Worm (Caenorhabditis elegans): ENCODE measurements around the gene C18H2.5.

The C18H2.5 gene

DNA sequence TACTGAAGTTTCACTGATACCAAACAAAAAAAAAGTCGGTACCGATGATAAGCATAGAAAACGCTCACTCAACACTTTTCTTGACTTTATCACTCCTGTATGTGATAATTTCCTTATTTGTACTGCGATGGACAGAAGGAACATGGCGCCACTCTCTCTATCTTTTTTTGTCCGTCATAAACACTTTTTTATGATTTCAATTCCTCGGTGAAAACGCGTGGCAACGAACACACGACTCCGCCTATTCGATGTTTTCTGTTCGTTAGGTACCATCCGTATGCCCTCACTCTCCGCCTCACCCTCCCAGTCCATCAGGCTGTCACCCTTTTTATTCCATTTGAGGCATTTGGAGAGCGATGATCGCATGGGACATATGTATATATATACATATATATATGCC lies 36.2 kb upstream of the C18H2.5 start:
- peak; percentile 1 for TF ChIP-seq hmg-4 (GFP tag; optimal IDR thresholded peaks at IDR 0.05)
- no peak for TF ChIP-seq sea-1 (GFP tag; conservative IDR thresholded peaks at IDR 0.05)

DNA sequence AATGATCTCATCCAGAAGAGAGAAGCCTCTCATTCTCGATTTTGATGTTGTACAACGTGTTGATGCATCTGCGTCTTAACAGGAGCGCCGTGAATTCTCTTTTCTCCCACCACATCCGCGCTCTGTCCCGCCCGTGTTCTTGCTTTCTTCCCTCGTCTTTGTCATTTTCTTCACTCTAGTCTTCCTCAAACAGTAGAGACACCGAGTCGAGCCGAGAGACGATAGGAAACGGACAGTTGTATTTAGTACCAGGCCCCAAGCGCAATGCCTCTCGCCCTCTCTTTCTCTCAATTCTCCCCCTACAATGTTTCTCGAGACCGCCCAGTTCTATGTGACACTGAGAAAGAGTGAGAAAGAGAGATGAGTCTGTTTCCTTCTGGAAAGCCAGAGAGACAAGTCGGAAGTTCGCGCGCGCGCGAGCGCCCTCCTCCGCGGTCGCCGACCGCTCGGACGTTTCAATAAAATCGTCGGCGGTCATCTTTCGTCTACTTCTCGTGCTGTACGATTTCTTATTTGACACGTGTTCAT lies 35.4 kb upstream of the C18H2.5 start, which contains the start of gene ZK112.4:
Gene ZK112.4 (minus strand): TSS at position 478 of the 528 bp plus-strand sequence.
- TF ChIP-seq hmg-4 (GFP tag; optimal IDR thresholded peaks at IDR 0.05) = peak; percentile 44
- no peak for TF ChIP-seq scrt-1 (GFP tag; IDR thresholded peaks at IDR 0.05)
- no peak for TF ChIP-seq sea-1 (GFP tag; conservative IDR thresholded peaks at IDR 0.05)
- no peak for TF ChIP-seq tra-4 (tag; optimal IDR thresholded peaks at IDR 0.05)
- no peak for TF ChIP-seq hmbx-1 (tag; optimal IDR thresholded peaks at IDR 0.05)

DNA sequence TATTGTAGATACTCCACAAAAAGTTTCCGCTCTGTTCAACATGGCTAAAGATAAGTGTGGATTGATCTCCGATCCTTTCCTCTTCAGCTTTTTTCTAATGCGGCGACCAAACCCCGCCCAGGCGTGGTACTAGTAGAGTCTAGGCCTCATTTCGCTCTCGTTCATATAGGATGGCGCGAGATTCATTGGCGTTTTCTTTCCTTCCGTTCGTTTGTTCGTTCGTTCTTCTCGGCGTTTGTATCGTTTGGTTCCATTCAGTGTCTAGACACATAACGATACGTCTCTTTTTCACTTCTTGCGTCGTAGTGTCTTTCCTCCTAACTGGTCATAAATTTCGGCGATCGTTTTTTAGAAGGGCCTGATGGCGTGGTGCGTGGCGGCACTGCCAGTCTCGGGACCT lies 34.9 kb upstream of the C18H2.5 start:
- TF ChIP-seq ceh-36 (tag; optimal IDR thresholded peaks at IDR 0.05) = no peak
- no peak for TF ChIP-seq aly-1 (tag; optimal IDR thresholded peaks at IDR 0.05)
- no peak for TF ChIP-seq flt-1 (GFP tag; IDR thresholded peaks at IDR 0.05)
- no peak for TF ChIP-seq tbx-11 (GFP tag; IDR thresholded peaks at IDR 0.05)
- TF ChIP-seq ama-1 (optimal IDR thresholded peaks at IDR 0.05) = no peak
- TF ChIP-seq tra-4 (tag; optimal IDR thresholded peaks at IDR 0.05) = no peak
- no peak for TF ChIP-seq hmg-4 (GFP tag; optimal IDR thresholded peaks at IDR 0.05)
- no peak for TF ChIP-seq F13C5.2 (tag; optimal IDR thresholded peaks at IDR 0.05)
- TF ChIP-seq ets-7 (tag; optimal IDR thresholded peaks at IDR 0.05) = no peak

DNA sequence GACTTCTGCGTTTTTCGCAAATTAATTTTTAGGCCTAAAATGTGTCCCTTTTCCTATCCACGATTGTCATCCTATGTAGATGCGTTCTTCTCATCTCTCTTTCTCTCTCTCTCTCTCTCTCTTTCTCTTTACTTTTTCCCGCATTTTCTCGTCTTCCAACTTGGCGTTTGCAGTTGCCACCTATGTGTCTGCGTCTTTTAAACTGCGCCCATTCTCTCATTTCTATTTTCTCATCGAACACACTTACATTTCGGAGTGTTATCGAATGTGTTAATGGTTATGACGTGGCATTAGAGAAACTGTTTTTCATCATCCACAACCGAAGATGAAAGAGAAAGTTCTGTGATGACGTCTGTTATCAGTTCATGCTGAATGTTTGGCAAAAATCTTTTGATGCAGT lies 34.3 kb upstream of the C18H2.5 start:
- TF ChIP-seq flt-1 (GFP tag; IDR thresholded peaks at IDR 0.05) (no peak), ceh-13 (GFP tag; optimal IDR thresholded peaks at IDR 0.05) (no peak), tra-4 (tag; optimal IDR thresholded peaks at IDR 0.05) (no peak), tbx-37 (GFP tag; conservative IDR thresholded peaks at IDR 0.05) (no peak), aly-1 (tag; optimal IDR thresholded peaks at IDR 0.05) (no peak), ama-1 (optimal IDR thresholded peaks at IDR 0.05) (no peak), hnd-1 (tag; optimal IDR thresholded peaks at IDR 0.05) (no peak), F13C5.2 (tag; optimal IDR thresholded peaks at IDR 0.05) (no peak), pes-1 (GFP tag; IDR thresholded peaks at IDR 0.05) (no peak), hmbx-1 (tag; optimal IDR thresholded peaks at IDR 0.05) (no peak), ets-7 (tag; optimal IDR thresholded peaks at IDR 0.05) (no peak), tbx-11 (GFP tag; IDR thresholded peaks at IDR 0.05) (no peak), sea-1 (GFP tag; conservative IDR thresholded peaks at IDR 0.05) (no peak), hmg-4 (GFP tag; optimal IDR thresholded peaks at IDR 0.05) (no peak), ceh-36 (tag; optimal IDR thresholded peaks at IDR 0.05) (no peak), scrt-1 (GFP tag; IDR thresholded peaks at IDR 0.05) (no peak), B0310.2 (tag; optimal IDR thresholded peaks at IDR 0.05) (no peak)

DNA sequence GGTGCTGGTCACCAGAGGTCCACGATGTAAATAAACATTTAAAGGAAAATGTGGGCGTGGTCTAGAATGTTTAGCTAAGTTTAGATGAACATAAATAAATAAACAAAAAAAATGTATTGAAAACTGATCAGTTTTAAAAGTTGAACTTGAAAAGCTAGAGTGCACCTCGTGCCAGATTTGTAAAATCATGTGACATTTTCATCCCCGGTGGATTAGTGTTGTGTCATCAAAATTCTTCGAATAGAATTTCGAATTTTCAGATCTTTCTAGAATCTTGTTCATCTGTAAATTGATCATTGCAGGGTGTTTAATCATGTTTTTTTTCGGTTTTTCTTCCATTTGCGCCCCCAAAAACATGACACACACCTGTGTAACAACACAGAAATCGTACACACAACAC lies 32.3 kb upstream of the C18H2.5 start:
- TF ChIP-seq scrt-1 (GFP tag; IDR thresholded peaks at IDR 0.05) (no peak), flt-1 (GFP tag; IDR thresholded peaks at IDR 0.05) (no peak), tbx-37 (GFP tag; conservative IDR thresholded peaks at IDR 0.05) (no peak), ceh-13 (GFP tag; optimal IDR thresholded peaks at IDR 0.05) (no peak), pes-1 (GFP tag; IDR thresholded peaks at IDR 0.05) (no peak), ets-7 (tag; optimal IDR thresholded peaks at IDR 0.05) (no peak), sea-1 (GFP tag; conservative IDR thresholded peaks at IDR 0.05) (no peak), B0310.2 (tag; optimal IDR thresholded peaks at IDR 0.05) (no peak), tra-4 (tag; optimal IDR thresholded peaks at IDR 0.05) (no peak), tbx-11 (GFP tag; IDR thresholded peaks at IDR 0.05) (no peak), ceh-36 (tag; optimal IDR thresholded peaks at IDR 0.05) (no peak), hmg-4 (GFP tag; optimal IDR thresholded peaks at IDR 0.05) (no peak), hnd-1 (tag; optimal IDR thresholded peaks at IDR 0.05) (no peak), F13C5.2 (tag; optimal IDR thresholded peaks at IDR 0.05) (no peak), ama-1 (optimal IDR thresholded peaks at IDR 0.05) (no peak), hmbx-1 (tag; optimal IDR thresholded peaks at IDR 0.05) (no peak)

DNA sequence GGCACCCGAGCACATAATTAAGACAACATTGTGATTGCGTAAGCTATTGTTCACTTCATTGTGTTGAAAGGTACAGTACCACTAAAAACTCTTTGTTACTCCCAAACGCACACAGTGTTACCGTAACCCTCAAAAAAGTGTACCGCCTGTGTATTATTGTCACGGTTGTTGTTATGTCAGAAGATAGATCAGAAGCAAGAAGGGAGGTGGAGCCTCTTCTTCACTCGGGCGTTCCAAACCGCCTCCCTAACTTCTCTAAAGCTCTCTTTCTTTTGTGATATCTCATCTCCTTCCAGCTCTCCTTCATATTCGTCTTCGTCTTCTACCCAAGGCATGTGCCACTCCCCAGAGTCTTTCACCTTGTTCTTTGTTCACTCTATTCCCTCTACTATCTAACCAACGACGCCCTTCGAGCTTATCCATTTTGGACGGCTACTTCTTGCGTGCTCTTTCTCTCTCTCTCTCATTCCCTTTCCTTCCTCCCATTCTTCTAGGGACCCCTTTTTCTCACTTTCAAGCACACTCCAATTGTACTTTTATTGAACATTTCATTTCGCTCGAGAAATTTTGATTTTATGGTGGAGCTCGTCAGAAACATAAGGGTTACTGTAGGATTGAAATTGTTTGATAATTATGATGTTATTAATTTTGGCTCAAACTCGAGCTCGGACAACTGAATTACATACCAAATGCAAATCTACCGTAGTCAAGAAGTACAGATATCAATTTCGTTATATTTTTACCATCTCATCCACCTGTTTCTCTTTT lies 31.5 kb upstream of the C18H2.5 start:
- TF ChIP-seq aly-1 (tag; optimal IDR thresholded peaks at IDR 0.05) (peak; percentile 30), scrt-1 (GFP tag; IDR thresholded peaks at IDR 0.05) (no peak)

DNA sequence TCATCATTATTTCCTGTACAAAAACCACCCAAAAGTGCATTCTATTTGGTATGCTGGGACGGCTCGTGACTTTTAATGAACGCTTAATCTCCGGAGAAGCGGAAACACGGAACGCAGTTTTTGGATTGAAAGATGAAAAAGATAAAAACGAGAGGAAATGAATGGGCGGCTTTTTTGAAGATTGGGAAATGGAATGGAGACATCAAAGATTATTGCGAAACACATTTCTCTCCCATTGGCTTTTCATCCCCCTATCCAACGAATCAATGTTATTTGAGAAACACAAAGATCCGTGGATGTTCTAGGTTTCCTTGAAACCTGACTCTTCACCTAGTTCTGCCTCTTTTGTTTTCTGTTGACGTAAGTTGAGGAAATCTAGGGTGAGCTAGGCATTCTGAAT lies 30.3 kb upstream of the C18H2.5 start:
- TF ChIP-seq hnd-1 (tag; optimal IDR thresholded peaks at IDR 0.05) (no peak), hmg-4 (GFP tag; optimal IDR thresholded peaks at IDR 0.05) (no peak), F13C5.2 (tag; optimal IDR thresholded peaks at IDR 0.05) (no peak), hmbx-1 (tag; optimal IDR thresholded peaks at IDR 0.05) (no peak), ama-1 (optimal IDR thresholded peaks at IDR 0.05) (no peak)

DNA sequence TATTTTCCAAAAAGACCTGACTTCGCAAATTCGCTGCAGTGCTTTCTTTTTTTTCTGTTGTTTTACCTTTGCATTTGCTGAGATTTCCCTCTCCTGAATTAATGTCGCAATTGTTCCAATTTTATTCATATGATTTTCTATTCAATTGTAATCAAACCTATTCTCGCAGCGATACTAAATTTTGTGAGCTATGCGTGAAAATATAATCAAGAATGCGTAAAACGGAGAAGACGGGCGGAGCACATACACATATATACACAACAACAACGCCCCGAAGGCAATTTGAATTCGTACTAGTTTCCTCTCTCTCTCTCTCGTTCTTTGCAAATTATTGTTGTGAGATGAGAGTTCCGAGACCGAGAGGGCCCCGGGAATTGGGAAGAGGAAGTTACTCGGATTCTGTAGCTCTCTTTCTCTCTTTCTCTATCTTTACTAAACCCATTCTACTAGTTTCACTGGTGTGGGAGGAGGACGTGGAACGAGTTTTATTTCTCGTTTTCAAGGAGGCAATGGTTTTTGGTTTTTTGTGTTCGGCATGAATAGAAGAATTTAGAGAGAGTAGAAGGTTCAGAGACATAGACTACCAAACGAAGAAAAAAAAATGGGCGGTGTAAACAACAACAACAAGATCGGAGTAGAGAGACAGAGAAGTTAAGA lies 29.4 kb upstream of the C18H2.5 start:
- TF ChIP-seq aly-1 (tag; optimal IDR thresholded peaks at IDR 0.05) (no peak), tbx-11 (GFP tag; IDR thresholded peaks at IDR 0.05) (no peak), tbx-37 (GFP tag; conservative IDR thresholded peaks at IDR 0.05) (no peak), ceh-13 (GFP tag; optimal IDR thresholded peaks at IDR 0.05) (no peak), ama-1 (optimal IDR thresholded peaks at IDR 0.05) (no peak), pes-1 (GFP tag; IDR thresholded peaks at IDR 0.05) (no peak), ceh-36 (tag; optimal IDR thresholded peaks at IDR 0.05) (no peak), flt-1 (GFP tag; IDR thresholded peaks at IDR 0.05) (no peak), F13C5.2 (tag; optimal IDR thresholded peaks at IDR 0.05) (no peak), hmbx-1 (tag; optimal IDR thresholded peaks at IDR 0.05) (no peak), B0310.2 (tag; optimal IDR thresholded peaks at IDR 0.05) (no peak), hnd-1 (tag; optimal IDR thresholded peaks at IDR 0.05) (no peak), sea-1 (GFP tag; conservative IDR thresholded peaks at IDR 0.05) (no peak)
